Worm (Caenorhabditis elegans) whole organism, midembryonic: ENCODE measurements around the gene rack-1.
A peak's percentile ranks its signal among the peaks of the same experiment; 100 is the strongest.

Experiments used
- T22C8.4 ChIP-seq: fragments of 200-800 bp; sonication (Bioruptor generic); IDR thresholded peaks from 2 replicates; pipeline ENCODE4 v1.3.6; 2022; ENCODE audit warnings: missing genetic modification characterization, missing compliant biosample characterization
- cog-1 ChIP-seq: sonication (generic microtip); optimal IDR thresholded peaks from 2 replicates; lab custom pipeline; 2016; ENCODE audit warnings: missing genetic modification characterization, missing compliant biosample characterization
- flt-1 ChIP-seq: fragments of 200-800 bp; sonication (Bioruptor generic); IDR thresholded peaks from 2 replicates; pipeline ENCODE4 v1.3.6; 2022; ENCODE audit warnings: missing genetic modification characterization, missing compliant biosample characterization
- klf-2 ChIP-seq: fragments of 200-800 bp; sonication (Bioruptor generic); conservative IDR thresholded peaks from 2 replicates; pipeline ENCODE4 v1.3.6; 2022; ENCODE audit warnings: missing genetic modification reagents, missing genetic modification characterization, missing compliant biosample characterization
- med-1 ChIP-seq: sonication (generic microtip); optimal IDR thresholded peaks from 2 replicates; lab custom pipeline; 2017; ENCODE audit warnings: missing genetic modification characterization, mild to moderate bottlenecking, missing compliant biosample characterization, antibody characterized with exemption, missing genetic modification reagents; ENCODE audit not compliant: insufficient read depth
- ref-1 ChIP-seq: fragments of 200-800 bp; sonication (Bioruptor generic); conservative IDR thresholded peaks from 2 replicates; pipeline ENCODE4 v1.3.6; 2022; ENCODE audit warnings: missing genetic modification reagents, missing genetic modification characterization, missing compliant biosample characterization
- tab-1 ChIP-seq: fragments of 200-800 bp; sonication (Bioruptor generic); IDR thresholded peaks from 2 replicates; pipeline ENCODE4 v1.3.6; 2022; ENCODE audit warnings: missing genetic modification characterization, missing compliant biosample characterization
- ztf-23 ChIP-seq: fragments of 200-800 bp; sonication (Bioruptor generic); IDR thresholded peaks from 2 replicates; pipeline ENCODE4 v1.3.6; 2022; ENCODE audit warnings: missing genetic modification reagents, missing genetic modification characterization, missing compliant biosample characterization
- ztf-29 ChIP-seq: fragments of 200-800 bp; sonication (Bioruptor generic); IDR thresholded peaks from 2 replicates; pipeline ENCODE4 v1.3.6; 2022; ENCODE audit warnings: missing genetic modification reagents, missing genetic modification characterization, missing compliant biosample characterization

rack-1 gene

DNA sequence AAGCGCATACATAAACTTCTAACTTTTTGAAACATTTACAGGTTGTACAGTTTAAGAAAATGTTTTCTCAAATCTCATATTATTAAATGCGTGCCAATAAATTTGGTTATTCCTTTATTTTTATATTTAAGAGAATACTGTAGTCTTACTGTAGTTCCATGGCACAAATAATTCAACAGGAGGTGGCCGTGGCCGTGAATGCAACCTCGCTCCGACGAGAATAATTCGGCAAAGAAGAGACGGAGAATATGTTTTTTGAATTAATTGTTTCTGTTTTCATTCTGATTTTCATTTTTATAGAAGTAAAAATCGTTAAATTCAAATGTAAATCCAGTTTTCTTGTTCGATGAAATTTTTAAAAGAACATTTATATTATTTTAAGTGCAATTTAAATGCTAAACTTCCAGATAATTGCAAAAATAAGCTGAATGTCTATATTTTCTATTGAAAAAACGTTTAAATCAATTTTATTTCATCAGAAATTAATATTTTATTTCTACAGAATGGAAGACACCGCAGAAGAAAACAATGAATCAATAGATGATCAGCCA lies 20.9 kb downstream of the rack-1 start, which contains the start of gene gon-4:
Gene gon-4 (plus strand): TSS at position 501 of the 551 bp plus-strand sequence.
- TF ChIP-seq klf-2 (GFP tag; lab: Robert Waterston, UW) (no peak), med-1 (GFP tag; lab: Kevin White, UChicago) (no peak)

ce11 chrIV:10206182-10206581 lies 29.7 kb downstream of the rack-1 start, which contains the start of gene K04D7.6:
K04D7.6 (minus strand) TSS chrIV:10206282.
- TF ChIP-seq med-1 (GFP tag; lab: Kevin White, UChicago) (no peak), ref-1 (no peak), klf-2 (GFP tag; lab: Robert Waterston, UW) (no peak), cog-1 (tag; lab: Kevin White, UChicago) (no peak), ztf-23 (GFP tag; lab: Robert Waterston, UW) (no peak), tab-1 (GFP tag; lab: Robert Waterston, UW) (no peak), ztf-29 (GFP tag; lab: Robert Waterston, UW) (no peak), T22C8.4 (GFP tag; lab: Robert Waterston, UW) (no peak), flt-1 (GFP tag; lab: Robert Waterston, UW) (no peak)

ce11 chrIV:10214811-10215210 lies 38.3 kb downstream of the rack-1 start, which contains the start of gene abt-1:
abt-1 (minus strand) TSS chrIV:10214911.
- TF ChIP-seq ref-1: no peak
- no peak for TF ChIP-seq ztf-29 (GFP tag; lab: Robert Waterston, UW)
- no peak for TF ChIP-seq T22C8.4 (GFP tag; lab: Robert Waterston, UW)
- no peak for TF ChIP-seq ztf-23 (GFP tag; lab: Robert Waterston, UW)
- no peak for TF ChIP-seq klf-2 (GFP tag; lab: Robert Waterston, UW)
- TF ChIP-seq med-1 (GFP tag; lab: Kevin White, UChicago): no peak
- no peak for TF ChIP-seq tab-1 (GFP tag; lab: Robert Waterston, UW)
- TF ChIP-seq cog-1 (tag; lab: Kevin White, UChicago): no peak
- TF ChIP-seq flt-1 (GFP tag; lab: Robert Waterston, UW): no peak

DNA sequence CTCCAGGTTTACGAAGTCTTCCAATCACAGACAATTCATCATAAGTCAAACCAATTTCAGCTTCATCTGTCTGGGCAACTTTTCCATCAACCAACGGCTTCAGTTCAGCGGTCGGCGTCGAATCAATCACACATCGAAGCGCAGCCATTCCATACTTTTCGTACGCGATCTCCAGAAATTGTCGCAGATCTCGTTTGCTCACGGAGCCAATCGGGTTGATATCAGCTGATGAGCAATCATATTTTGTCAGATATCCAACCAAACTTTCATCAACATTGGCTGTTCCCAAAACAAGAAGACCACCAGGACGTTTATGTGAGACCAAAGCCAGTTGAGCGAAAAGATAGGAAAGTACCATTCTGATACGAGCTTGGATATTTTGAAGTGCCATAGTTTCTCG lies 38.9 kb downstream of the rack-1 start:
- TF ChIP-seq ztf-23 (GFP tag; lab: Robert Waterston, UW) (no peak), ztf-29 (GFP tag; lab: Robert Waterston, UW) (no peak), med-1 (GFP tag; lab: Kevin White, UChicago) (no peak), klf-2 (GFP tag; lab: Robert Waterston, UW) (no peak), ref-1 (no peak), cog-1 (tag; lab: Kevin White, UChicago) (no peak), flt-1 (GFP tag; lab: Robert Waterston, UW) (no peak), T22C8.4 (GFP tag; lab: Robert Waterston, UW) (no peak), tab-1 (GFP tag; lab: Robert Waterston, UW) (no peak)

ce11 chrIV:10216078-10216477 lies 39.6 kb downstream of the rack-1 start, which contains the start of gene col-124:
col-124 (plus strand) TSS chrIV:10216451.
- no peak for TF ChIP-seq med-1 (GFP tag; lab: Kevin White, UChicago)
- TF ChIP-seq T22C8.4 (GFP tag; lab: Robert Waterston, UW): no peak
- TF ChIP-seq tab-1 (GFP tag; lab: Robert Waterston, UW): no peak
- TF ChIP-seq ztf-23 (GFP tag; lab: Robert Waterston, UW): no peak
- no peak for TF ChIP-seq klf-2 (GFP tag; lab: Robert Waterston, UW)
- TF ChIP-seq cog-1 (tag; lab: Kevin White, UChicago): no peak
- no peak for TF ChIP-seq ztf-29 (GFP tag; lab: Robert Waterston, UW)
- no peak for TF ChIP-seq ref-1
- no peak for TF ChIP-seq flt-1 (GFP tag; lab: Robert Waterston, UW)

- TF ChIP-seq ztf-29 (GFP tag; lab: Robert Waterston, UW) (no peak), klf-2 (GFP tag; lab: Robert Waterston, UW) (no peak), flt-1 (GFP tag; lab: Robert Waterston, UW) (no peak), cog-1 (tag; lab: Kevin White, UChicago) (no peak), med-1 (GFP tag; lab: Kevin White, UChicago) (no peak), ref-1 (no peak), tab-1 (GFP tag; lab: Robert Waterston, UW) (no peak), ztf-23 (GFP tag; lab: Robert Waterston, UW) (no peak), T22C8.4 (GFP tag; lab: Robert Waterston, UW) (no peak)
Observed at ce11 chrIV:10216704-10217296, 40.3 kb downstream of the rack-1 start.

DNA sequence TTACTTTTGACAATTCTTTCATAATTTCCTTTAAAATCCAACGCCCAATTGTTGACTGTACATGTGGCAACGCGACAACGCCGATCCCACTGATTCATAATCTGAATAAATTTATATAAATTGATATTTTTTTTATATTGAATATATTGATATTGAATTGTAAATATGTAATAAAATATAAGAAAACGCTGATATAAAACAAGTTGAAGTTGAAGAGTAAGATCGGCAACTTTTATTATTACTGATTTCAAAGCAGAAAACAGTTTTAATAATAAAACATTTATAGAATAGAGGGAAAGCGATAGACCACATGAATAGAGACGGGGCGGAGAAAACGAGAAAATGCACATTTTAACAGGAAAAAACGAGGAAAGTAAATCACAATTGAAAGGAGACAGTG lies 42.7 kb downstream of the rack-1 start, which contains the start of gene qns-1:
Gene qns-1 (minus strand): TSS at position 101 of the 400 bp plus-strand sequence.
- TF ChIP-seq ztf-29 (GFP tag; lab: Robert Waterston, UW): no peak

DNA sequence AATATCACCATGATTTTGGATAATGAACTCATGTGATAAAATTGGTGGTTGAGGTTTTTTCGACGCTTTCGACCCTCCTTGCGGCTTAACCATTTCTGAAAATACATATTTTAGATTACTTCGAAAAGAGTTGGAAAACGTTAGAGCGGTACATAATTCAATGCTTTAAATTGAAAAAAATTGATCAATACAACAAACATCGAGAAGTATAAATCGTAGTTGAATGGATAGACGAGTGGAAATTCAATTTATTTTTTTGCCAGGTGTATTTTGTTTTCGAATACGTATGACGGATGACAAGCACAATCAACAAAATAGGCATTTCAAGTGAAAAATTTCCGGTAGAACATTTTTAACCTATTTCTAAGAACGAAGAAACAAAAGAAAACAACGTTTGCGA lies 44.7 kb downstream of the rack-1 start, which contains the start of gene tram-1:
Gene tram-1 (minus strand): TSS at position 101 of the 400 bp plus-strand sequence.
- TF ChIP-seq tab-1 (GFP tag; lab: Robert Waterston, UW): no peak
- TF ChIP-seq klf-2 (GFP tag; lab: Robert Waterston, UW): no peak
- TF ChIP-seq ztf-23 (GFP tag; lab: Robert Waterston, UW): no peak
- no peak for TF ChIP-seq ref-1

- TF ChIP-seq ref-1 (no peak), T22C8.4 (GFP tag; lab: Robert Waterston, UW) (no peak), tab-1 (GFP tag; lab: Robert Waterston, UW) (no peak), ztf-29 (GFP tag; lab: Robert Waterston, UW) (0 out of 2 replicates have a peak, but pooled peaks have one; percentile 44), cog-1 (tag; lab: Kevin White, UChicago) (peak; percentile 58), flt-1 (GFP tag; lab: Robert Waterston, UW) (no peak)
Observed at ce11 chrIV:10222122-10222589, 45.7 kb downstream of the rack-1 start, which contains the start of gene C24F3.2. C24F3.2 (plus strand) TSS chrIV:10222539.
